Worm (Caenorhabditis elegans) whole organism, mixed stage, embryonic: ENCODE results near the gene ccdc-47.

ENCODE experiments used
- M03D4.4 ChIP-seq: sonication (generic microtip); optimal IDR thresholded peaks from 2 replicates; lab custom pipeline; 2017; ENCODE audit warnings: mild to moderate bottlenecking, missing genetic modification characterization, missing compliant biosample characterization
- bed-3 ChIP-seq: fragments of 200-800 bp; sonication (Bioruptor generic); optimal IDR thresholded peaks from 3 replicates; lab custom pipeline; 2018; ENCODE audit warnings: mild to moderate bottlenecking, missing genetic modification characterization, moderate library complexity, missing compliant biosample characterization
- blmp-1 ChIP-seq: fragments of 150-350 bp; optimal IDR thresholded peaks from 2 replicates; lab custom pipeline; 2014; ENCODE audit warnings: missing biosample characterization, missing genetic modification characterization
- ceh-39 ChIP-seq: fragments of 150-350 bp; optimal IDR thresholded peaks from 2 replicates; lab custom pipeline; 2014; ENCODE audit warnings: missing biosample characterization, missing genetic modification characterization
- ceh-43 ChIP-seq: fragments of 200-800 bp; sonication (Bioruptor generic); optimal IDR thresholded peaks from 2 replicates; lab custom pipeline; 2018; ENCODE audit warnings: mild to moderate bottlenecking, missing genetic modification characterization, moderate library complexity, missing compliant biosample characterization
- ceh-83 ChIP-seq: fragments of 200-800 bp; sonication (Bioruptor generic); optimal IDR thresholded peaks from 2 replicates; lab custom pipeline; 2018; ENCODE audit warnings: mild to moderate bottlenecking, missing genetic modification characterization, missing compliant biosample characterization
- ces-1 ChIP-seq: fragments of 150-350 bp; optimal IDR thresholded peaks from 2 replicates; lab custom pipeline; 2014; ENCODE audit warnings: missing biosample characterization, missing genetic modification reagents, missing genetic modification characterization
- elt-1 ChIP-seq: sonication (generic microtip); optimal IDR thresholded peaks from 2 replicates; lab custom pipeline; 2017; ENCODE audit warnings: missing genetic modification characterization, mild to moderate bottlenecking, missing compliant biosample characterization, antibody characterized with exemption, moderate library complexity, borderline replicate concordance; ENCODE audit not compliant: insufficient read depth
- elt-3 ChIP-seq: fragments of 150-350 bp; optimal IDR thresholded peaks from 2 replicates; lab custom pipeline; 2014; ENCODE audit warnings: missing biosample characterization, missing genetic modification characterization
- flh-1 ChIP-seq: fragments of 200-800 bp; sonication (Bioruptor generic); optimal IDR thresholded peaks from 2 replicates; lab custom pipeline; 2018; ENCODE audit warnings: mild to moderate bottlenecking, missing genetic modification characterization, moderate library complexity, missing compliant biosample characterization
- hlh-1 ChIP-seq: fragments of 150-350 bp; optimal IDR thresholded peaks from 2 replicates; lab custom pipeline; 2014; ENCODE audit warnings: missing biosample characterization, missing genetic modification reagents, missing genetic modification characterization
- lin-13 ChIP-seq: fragments of 150-350 bp; optimal IDR thresholded peaks from 2 replicates; lab custom pipeline; 2014; ENCODE audit warnings: missing biosample characterization, missing genetic modification characterization
- lin-32 ChIP-seq: fragments of 200-800 bp; sonication (Bioruptor generic); optimal IDR thresholded peaks from 2 replicates; lab custom pipeline; 2018; ENCODE audit warnings: mild to moderate bottlenecking, missing genetic modification characterization, missing compliant biosample characterization
- lsy-2 ChIP-seq: fragments of 150-350 bp; optimal IDR thresholded peaks from 2 replicates; lab custom pipeline; 2014; ENCODE audit warnings: missing biosample characterization, missing genetic modification characterization
- mab-5 ChIP-seq: fragments of 150-350 bp; optimal IDR thresholded peaks from 2 replicates; lab custom pipeline; 2014; ENCODE audit warnings: missing biosample characterization, missing genetic modification characterization
- mep-1 ChIP-seq: fragments of 150-350 bp; optimal IDR thresholded peaks from 2 replicates; lab custom pipeline; 2017; ENCODE audit warnings: missing biosample characterization, missing genetic modification reagents, missing genetic modification characterization, inconsistent platforms
- mls-2 ChIP-seq: sonication (generic microtip); optimal IDR thresholded peaks from 2 replicates; lab custom pipeline; 2016; ENCODE audit warnings: mild to moderate bottlenecking, missing genetic modification characterization, moderate library complexity, missing compliant biosample characterization
- nhr-12 ChIP-seq: fragments of 150-350 bp; optimal IDR thresholded peaks from 2 replicates; lab custom pipeline; 2014; ENCODE audit warnings: missing biosample characterization, missing genetic modification characterization
- nhr-2 ChIP-seq: fragments of 150-350 bp; optimal IDR thresholded peaks from 2 replicates; lab custom pipeline; 2014; ENCODE audit warnings: missing biosample characterization, missing genetic modification characterization
- nhr-237 ChIP-seq: fragments of 150-350 bp; optimal IDR thresholded peaks from 2 replicates; lab custom pipeline; 2014; ENCODE audit warnings: missing biosample characterization, missing genetic modification characterization
- nhr-28 ChIP-seq: fragments of 150-350 bp; optimal IDR thresholded peaks from 2 replicates; lab custom pipeline; 2014; ENCODE audit warnings: missing biosample characterization, missing genetic modification characterization
- nhr-76 ChIP-seq: sonication (generic microtip); optimal IDR thresholded peaks from 2 replicates; lab custom pipeline; 2017; ENCODE audit warnings: missing biosample characterization, missing genetic modification characterization
- pha-4 ChIP-seq: fragments of 150-350 bp; optimal IDR thresholded peaks from 2 replicates; lab custom pipeline; 2018; ENCODE audit warnings: missing biosample characterization, missing genetic modification reagents, missing genetic modification characterization
- snpc-4 ChIP-seq: fragments of 150-350 bp; optimal IDR thresholded peaks from 2 replicates; lab custom pipeline; 2014; ENCODE audit warnings: missing biosample characterization, missing genetic modification characterization
- sptf-1 ChIP-seq: sonication (generic microtip); optimal IDR thresholded peaks from 2 replicates; lab custom pipeline; 2017; ENCODE audit warnings: mild to moderate bottlenecking, missing genetic modification characterization, moderate library complexity, missing compliant biosample characterization
- tbx-8 ChIP-seq: fragments of 200-800 bp; sonication (Bioruptor generic); optimal IDR thresholded peaks from 2 replicates; lab custom pipeline; 2018; ENCODE audit warnings: mild to moderate bottlenecking, missing genetic modification characterization, moderate library complexity, missing compliant biosample characterization
- unc-120 ChIP-seq: sonication (generic microtip); optimal IDR thresholded peaks from 2 replicates; lab custom pipeline; 2017; ENCODE audit warnings: missing genetic modification characterization, missing compliant biosample characterization; ENCODE audit not compliant: poor library complexity, severe bottlenecking
- unc-62 ChIP-seq: fragments of 150-350 bp; optimal IDR thresholded peaks from 2 replicates; lab custom pipeline; 2014; ENCODE audit warnings: missing biosample characterization, missing genetic modification reagents, missing genetic modification characterization
- zip-8 ChIP-seq: fragments of 150-350 bp; optimal IDR thresholded peaks from 2 replicates; lab custom pipeline; 2014; ENCODE audit warnings: missing biosample characterization, missing genetic modification characterization
- ztf-11 ChIP-seq: fragments of 150-350 bp; optimal IDR thresholded peaks from 2 replicates; lab custom pipeline; 2014; ENCODE audit warnings: missing biosample characterization, missing genetic modification characterization

The ccdc-47 gene

DNA sequence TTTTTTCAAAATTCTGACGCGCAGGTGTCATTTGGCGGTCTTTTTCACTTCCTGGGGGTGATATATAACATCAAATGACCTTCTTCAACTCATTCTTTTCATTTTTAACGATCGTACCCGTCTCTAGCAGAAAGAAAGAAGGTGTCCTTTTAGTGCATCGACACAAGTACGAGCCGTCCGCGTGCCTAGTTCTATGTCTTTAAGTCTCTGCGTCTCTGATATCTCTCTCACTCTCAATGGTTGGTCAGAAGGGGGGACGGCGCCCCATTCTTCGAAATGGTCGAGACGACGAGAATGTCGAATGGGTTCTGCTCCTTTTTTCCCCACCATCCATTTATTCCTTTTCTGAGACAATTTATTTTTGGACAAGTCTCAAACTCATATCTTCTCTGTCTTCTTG, 38.9 kb downstream of the ccdc-47 start:
- TF ChIP-seq nhr-28 (tag; lab: Kevin White, UChicago) = no peak
- no peak for TF ChIP-seq blmp-1 (tag; lab: Kevin White, UChicago)
- TF ChIP-seq nhr-12 (tag; lab: Kevin White, UChicago) = no peak
- no peak for TF ChIP-seq unc-120 (tag; lab: Kevin White, UChicago)
- TF ChIP-seq ztf-11 (tag; lab: Kevin White, UChicago) = no peak
- TF ChIP-seq pha-4 (tag; lab: Kevin White, UChicago) = no peak
- no peak for TF ChIP-seq M03D4.4 (tag; lab: Kevin White, UChicago)
- TF ChIP-seq flh-1 (GFP tag; lab: Kevin White, UChicago) = no peak
- TF ChIP-seq ceh-83 = no peak
- no peak for TF ChIP-seq mls-2 (tag; lab: Kevin White, UChicago)
- TF ChIP-seq zip-8 = no peak
- TF ChIP-seq ces-1 (GFP tag; lab: Kevin White, UChicago) = no peak
- no peak for TF ChIP-seq nhr-76 (tag; lab: Kevin White, UChicago)
- TF ChIP-seq, all 35 proteins: peak for 0

DNA sequence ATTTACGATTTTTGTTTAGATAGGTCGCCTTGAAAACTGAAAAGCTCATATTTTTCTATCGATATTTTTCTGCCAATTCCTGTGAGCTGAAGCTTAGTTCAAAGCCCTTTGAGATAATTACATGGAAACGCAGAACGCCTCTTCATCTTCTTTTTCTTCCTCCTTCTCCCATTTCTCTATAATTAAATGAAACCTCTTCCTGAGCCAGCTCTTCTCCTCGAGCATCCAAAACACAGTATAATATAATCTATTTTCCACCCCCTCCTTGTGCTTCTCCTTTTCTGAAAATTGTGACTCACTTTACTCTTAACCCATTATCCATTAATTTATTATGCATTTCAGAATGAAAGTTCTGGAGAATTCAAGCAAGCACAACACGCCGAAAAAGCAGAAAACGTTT, 39.5 kb downstream of the ccdc-47 start, which contains the start of gene F37A8.5:
TSS of gene F37A8.5 (plus strand) at position 332 of the 400 bp plus-strand sequence.
- TF ChIP-seq ceh-83 = no peak
- no peak for TF ChIP-seq M03D4.4 (tag; lab: Kevin White, UChicago)
- no peak for TF ChIP-seq mab-5 (tag; lab: Kevin White, UChicago)
- TF ChIP-seq sptf-1 (tag; lab: Kevin White, UChicago) = no peak
- TF ChIP-seq ces-1 (GFP tag; lab: Kevin White, UChicago) = peak; percentile 77

DNA sequence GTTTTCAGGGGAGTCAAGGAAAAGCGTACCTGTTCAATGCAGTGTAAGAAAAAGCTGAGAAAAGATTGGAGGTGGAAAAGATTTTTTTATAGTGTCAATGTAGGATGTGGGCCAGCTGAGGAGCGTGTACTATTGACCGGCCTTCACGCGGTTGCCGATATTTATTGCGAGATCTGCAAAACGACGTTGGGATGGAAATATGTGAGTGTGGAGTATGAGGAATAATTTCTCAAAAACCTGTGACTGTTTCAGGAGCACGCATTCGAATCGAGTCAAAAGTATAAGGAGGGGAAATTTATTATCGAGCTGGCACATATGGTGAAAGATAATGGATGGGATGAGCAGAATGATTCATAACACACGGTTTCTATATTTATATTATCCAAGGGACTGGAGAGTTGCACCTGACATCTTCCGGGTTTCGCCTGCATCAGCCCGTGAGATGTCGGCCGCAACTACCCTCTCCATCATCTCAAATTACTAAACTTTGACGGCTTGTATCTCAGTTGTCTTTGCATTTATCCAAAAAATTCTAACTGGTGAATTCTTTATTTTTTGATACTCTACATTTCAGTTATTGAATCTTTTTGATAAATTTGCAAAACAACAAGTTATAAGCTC, 40.5 kb downstream of the ccdc-47 start:
- TF ChIP-seq mls-2 (tag; lab: Kevin White, UChicago) = no peak
- TF ChIP-seq bed-3 (GFP tag; lab: Kevin White, UChicago) = no peak
- TF ChIP-seq unc-62 (GFP tag; lab: Kevin White, UChicago) = no peak
- TF ChIP-seq pha-4 (tag; lab: Kevin White, UChicago) = no peak
- TF ChIP-seq lin-32 (GFP tag; lab: Kevin White, UChicago) = no peak
- TF ChIP-seq flh-1 (GFP tag; lab: Kevin White, UChicago) = no peak
- no peak for TF ChIP-seq mab-5 (tag; lab: Kevin White, UChicago)
- no peak for TF ChIP-seq ces-1 (GFP tag; lab: Kevin White, UChicago)
- no peak for TF ChIP-seq nhr-237 (tag; lab: Kevin White, UChicago)
- no peak for TF ChIP-seq nhr-12 (tag; lab: Kevin White, UChicago)
- TF ChIP-seq ceh-39 (tag; lab: Kevin White, UChicago) = no peak
- no peak for TF ChIP-seq ztf-11 (tag; lab: Kevin White, UChicago)

DNA sequence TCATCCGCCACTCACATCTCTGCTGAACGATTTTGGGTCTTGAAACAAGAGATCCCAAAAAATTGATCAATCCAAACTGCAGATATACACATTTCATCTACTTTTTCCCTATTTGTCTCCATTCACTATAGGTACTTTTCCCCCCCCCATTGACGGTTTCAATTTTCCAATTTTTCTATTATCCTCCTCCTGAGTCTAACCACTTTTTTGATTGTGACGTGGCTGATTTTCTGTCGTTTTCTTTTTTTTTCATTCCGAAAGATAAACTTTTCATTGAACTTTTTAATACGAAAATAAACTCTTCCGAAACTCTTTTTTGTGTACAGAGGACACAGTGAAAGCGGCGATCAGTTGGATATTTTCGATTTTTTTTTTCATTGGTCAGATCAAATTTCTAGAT, 41.1 kb downstream of the ccdc-47 start:
- no peak for TF ChIP-seq elt-1 (tag; lab: Kevin White, UChicago)
- TF ChIP-seq tbx-8 (GFP tag; lab: Kevin White, UChicago) = no peak
- no peak for TF ChIP-seq nhr-2
- TF ChIP-seq nhr-237 (tag; lab: Kevin White, UChicago) = no peak
- TF ChIP-seq lin-13 (tag; lab: Kevin White, UChicago) = no peak
- no peak for TF ChIP-seq lin-32 (GFP tag; lab: Kevin White, UChicago)
- TF ChIP-seq hlh-1 = no peak
- TF ChIP-seq sptf-1 (tag; lab: Kevin White, UChicago) = no peak
- TF ChIP-seq flh-1 (GFP tag; lab: Kevin White, UChicago) = no peak

DNA sequence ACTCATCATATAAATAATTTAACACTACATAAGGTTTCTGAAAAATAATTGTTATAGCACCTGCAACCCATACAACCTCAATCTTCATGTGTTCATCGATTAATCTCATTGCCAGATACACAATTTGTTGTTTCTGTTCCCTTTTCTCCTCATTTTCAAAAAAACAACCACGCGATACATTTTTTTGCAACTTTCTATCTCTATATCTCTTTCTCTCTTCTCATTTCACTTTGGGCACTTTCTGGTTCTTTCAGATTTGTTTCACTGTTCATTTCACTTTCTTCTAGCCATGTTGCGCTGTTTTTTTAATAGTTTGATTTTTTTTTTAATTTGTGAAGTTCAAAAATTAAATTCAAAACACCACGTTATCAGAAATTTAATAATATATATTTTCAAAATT, 42.4 kb downstream of the ccdc-47 start:
- TF ChIP-seq ztf-11 (tag; lab: Kevin White, UChicago) = no peak
- no peak for TF ChIP-seq ces-1 (GFP tag; lab: Kevin White, UChicago)
- TF ChIP-seq elt-3 (tag; lab: Kevin White, UChicago) = no peak
- TF ChIP-seq lsy-2 = no peak
- TF ChIP-seq nhr-237 (tag; lab: Kevin White, UChicago) = no peak
- no peak for TF ChIP-seq M03D4.4 (tag; lab: Kevin White, UChicago)
- TF ChIP-seq blmp-1 (tag; lab: Kevin White, UChicago) = no peak
- TF ChIP-seq mab-5 (tag; lab: Kevin White, UChicago) = no peak
- no peak for TF ChIP-seq snpc-4 (tag; lab: Kevin White, UChicago)
- no peak for TF ChIP-seq mls-2 (tag; lab: Kevin White, UChicago)
- no peak for TF ChIP-seq mep-1
- no peak for TF ChIP-seq ceh-43 (GFP tag; lab: Kevin White, UChicago)
- TF ChIP-seq nhr-12 (tag; lab: Kevin White, UChicago) = no peak
- no peak for TF ChIP-seq unc-62 (GFP tag; lab: Kevin White, UChicago)
- no peak for TF ChIP-seq lin-13 (tag; lab: Kevin White, UChicago)
- TF ChIP-seq pha-4 (tag; lab: Kevin White, UChicago) = no peak
- TF ChIP-seq unc-120 (tag; lab: Kevin White, UChicago) = no peak
